Worm (Caenorhabditis elegans) whole organism, young adult: ENCODE data around the gene R08D7.7.

Source experiments
- F23B12.7 ChIP-seq: sonication (generic microtip); optimal IDR thresholded peaks from 2 replicates; lab custom pipeline; 2017; ENCODE audit warnings: missing genetic modification characterization, mild to moderate bottlenecking, missing compliant biosample characterization, antibody characterized with exemption, moderate library complexity; ENCODE audit not compliant: insufficient read depth
- F49E8.2 ChIP-seq: sonication (generic microtip); optimal IDR thresholded peaks from 3 replicates; lab custom pipeline; 2017; ENCODE audit warnings: missing genetic modification characterization, mild to moderate bottlenecking, missing compliant biosample characterization, antibody characterized with exemption, moderate library complexity; ENCODE audit not compliant: insufficient read depth
- F57C9.4 ChIP-seq: sonication (generic microtip); optimal IDR thresholded peaks from 2 replicates; lab custom pipeline; 2017; ENCODE audit warnings: mild to moderate bottlenecking, missing genetic modification characterization, missing compliant biosample characterization
- K11D2.4 ChIP-seq: fragments of 200-800 bp; sonication (Bioruptor generic); IDR thresholded peaks from 2 replicates; pipeline ENCODE4 v1.3.6; 2022; ENCODE audit warnings: missing genetic modification reagents, missing genetic modification characterization, missing compliant biosample characterization
- K12H6.12 ChIP-seq: fragments of 200-800 bp; sonication (Bioruptor generic); optimal IDR thresholded peaks from 2 replicates; lab custom pipeline; 2018; ENCODE audit warnings: mild to moderate bottlenecking, missing genetic modification characterization, missing compliant biosample characterization
- T07F8.4 ChIP-seq: sonication (generic microtip); optimal IDR thresholded peaks from 2 replicates; lab custom pipeline; 2016; ENCODE audit warnings: mild to moderate bottlenecking, missing genetic modification characterization, moderate library complexity, missing compliant biosample characterization
- T26A5.8 ChIP-seq: sonication (generic microtip); optimal IDR thresholded peaks from 2 replicates; lab custom pipeline; 2016; ENCODE audit warnings: missing genetic modification characterization, missing compliant biosample characterization
- Y53F4B.3 ChIP-seq: fragments of 200-800 bp; sonication (Bioruptor generic); IDR thresholded peaks from 2 replicates; pipeline ENCODE4 v1.3.6; 2022; ENCODE audit warnings: missing genetic modification reagents, missing genetic modification characterization, missing compliant biosample characterization
- aptf-3 ChIP-seq: fragments of 200-800 bp; sonication (Bioruptor generic); IDR thresholded peaks from 2 replicates; pipeline ENCODE4 v1.3.6; 2022; ENCODE audit warnings: missing genetic modification characterization, missing compliant biosample characterization
- athp-1 ChIP-seq: sonication (generic microtip); optimal IDR thresholded peaks from 2 replicates; lab custom pipeline; 2017; ENCODE audit warnings: mild to moderate bottlenecking, missing genetic modification characterization, missing compliant biosample characterization
- bed-1 ChIP-seq: fragments of 200-800 bp; sonication (Bioruptor generic); IDR thresholded peaks from 2 replicates; pipeline ENCODE4 v1.3.6; 2022; ENCODE audit warnings: missing genetic modification reagents, missing genetic modification characterization, missing compliant biosample characterization
- ccch-3 ChIP-seq: fragments of 200-800 bp; sonication (Bioruptor generic); optimal IDR thresholded peaks from 2 replicates; lab custom pipeline; 2018; ENCODE audit warnings: mild to moderate bottlenecking, missing genetic modification characterization, missing compliant biosample characterization
- ceh-100 ChIP-seq: fragments of 200-800 bp; sonication (Bioruptor generic); IDR thresholded peaks from 2 replicates; pipeline ENCODE4 v1.3.6; 2022; ENCODE audit warnings: missing genetic modification reagents, missing genetic modification characterization, missing compliant biosample characterization
- ceh-27 ChIP-seq: fragments of 200-800 bp; sonication (Bioruptor generic); optimal IDR thresholded peaks from 2 replicates; lab custom pipeline; 2018; ENCODE audit warnings: mild to moderate bottlenecking, missing genetic modification characterization, moderate library complexity, missing compliant biosample characterization
- chd-7 ChIP-seq: sonication (generic microtip); optimal IDR thresholded peaks from 2 replicates; lab custom pipeline; 2016; ENCODE audit warnings: mild to moderate bottlenecking, missing genetic modification characterization, moderate library complexity, missing compliant biosample characterization
- efl-1 ChIP-seq: fragments of 150-350 bp; optimal IDR thresholded peaks from 2 replicates; lab custom pipeline; 2014; ENCODE audit warnings: missing biosample characterization, missing genetic modification reagents, missing genetic modification characterization
- hmg-20 ChIP-seq: fragments of 200-800 bp; sonication (Bioruptor generic); IDR thresholded peaks from 2 replicates; pipeline ENCODE4 v1.3.6; 2022; ENCODE audit warnings: missing genetic modification reagents, missing genetic modification characterization, missing compliant biosample characterization
- hsf-1 ChIP-seq: fragments of 200-800 bp; sonication (Bioruptor generic); IDR thresholded peaks from 2 replicates; pipeline ENCODE4 v1.3.6; 2022; ENCODE audit warnings: missing genetic modification reagents, missing genetic modification characterization, missing compliant biosample characterization
- let-607 ChIP-seq, 2 experiments: fragments of 200-800 bp in 1 of 2; sonication (Bioruptor generic) in 1 of 2; sonication (generic microtip) in 1 of 2; optimal IDR thresholded peaks; 2 replicates each; lab custom pipeline; 2016 to 2018; ENCODE audit warnings: mild to moderate bottlenecking in 2 of 2, missing compliant biosample characterization in 2 of 2, missing genetic modification characterization in 2 of 2, moderate library complexity in 2 of 2, missing genotype in 1 of 2
- lin-40 ChIP-seq: sonication (generic microtip); optimal IDR thresholded peaks from 2 replicates; lab custom pipeline; 2016; ENCODE audit warnings: missing genetic modification characterization, mild to moderate bottlenecking, missing compliant biosample characterization, missing genotype, missing genetic modification reagents
- lin-54 ChIP-seq: fragments of 200-800 bp; sonication (Bioruptor generic); optimal IDR thresholded peaks from 2 replicates; lab custom pipeline; 2018; ENCODE audit warnings: mild to moderate bottlenecking, missing genetic modification characterization, missing compliant biosample characterization
- lir-1 ChIP-seq: fragments of 200-800 bp; sonication (Bioruptor generic); conservative IDR thresholded peaks from 2 replicates; pipeline ENCODE4 v1.3.6; 2022; ENCODE audit warnings: missing genetic modification reagents, missing genetic modification characterization, missing compliant biosample characterization
- madf-6 ChIP-seq: fragments of 200-800 bp; sonication (Bioruptor generic); IDR thresholded peaks from 2 replicates; pipeline ENCODE4 v1.3.6; 2022; ENCODE audit warnings: missing genetic modification reagents, missing genetic modification characterization, missing compliant biosample characterization
- madf-8 ChIP-seq: fragments of 200-800 bp; sonication (Bioruptor generic); conservative IDR thresholded peaks from 2 replicates; pipeline ENCODE4 v1.3.6; 2022; ENCODE audit warnings: missing genetic modification reagents, missing genetic modification characterization, missing compliant biosample characterization
- mel-28 ChIP-seq: sonication (generic microtip); optimal IDR thresholded peaks from 2 replicates; lab custom pipeline; 2016; ENCODE audit warnings: borderline replicate concordance, mild to moderate bottlenecking, missing genetic modification characterization, missing compliant biosample characterization
- mes-4 ChIP-seq: sonication (generic microtip); optimal IDR thresholded peaks from 2 replicates; lab custom pipeline; 2016; ENCODE audit warnings: missing genotype, missing genetic modification characterization, missing compliant biosample characterization
- nfya-2 ChIP-seq: fragments of 200-800 bp; sonication (Bioruptor generic); IDR thresholded peaks from 2 replicates; pipeline ENCODE4 v1.3.6; 2022; ENCODE audit warnings: missing genetic modification reagents, missing genetic modification characterization, missing compliant biosample characterization
- nhr-120 ChIP-seq: fragments of 200-800 bp; sonication (Bioruptor generic); IDR thresholded peaks from 2 replicates; pipeline ENCODE4 v1.3.6; 2022; ENCODE audit warnings: missing genetic modification characterization, missing compliant biosample characterization
- pha-4 ChIP-seq: fragments of 150-350 bp; sonication (generic microtip); optimal IDR thresholded peaks from 2 replicates; lab custom pipeline; 2014; ENCODE audit warnings: missing biosample characterization, missing genetic modification reagents, missing genetic modification characterization
- rcor-1 ChIP-seq: fragments of 200-800 bp; sonication (Bioruptor generic); IDR thresholded peaks from 2 replicates; pipeline ENCODE4 v1.3.6; 2022; ENCODE audit warnings: missing genetic modification reagents, missing genetic modification characterization, missing compliant biosample characterization
- sea-2 ChIP-seq: fragments of 200-800 bp; sonication (Bioruptor generic); IDR thresholded peaks from 2 replicates; pipeline ENCODE4 v1.3.6; 2022; ENCODE audit warnings: missing genetic modification characterization, missing compliant biosample characterization
- snpc-1.3 ChIP-seq: sonication (generic microtip); optimal IDR thresholded peaks from 2 replicates; lab custom pipeline; 2017; ENCODE audit warnings: missing genetic modification characterization, mild to moderate bottlenecking, missing compliant biosample characterization, antibody characterized with exemption, moderate library complexity, missing genotype, missing genetic modification reagents; ENCODE audit not compliant: insufficient read depth
- snpc-3.4 ChIP-seq: sonication (generic microtip); optimal IDR thresholded peaks from 2 replicates; lab custom pipeline; 2017; ENCODE audit warnings: missing genetic modification characterization, mild to moderate bottlenecking, missing compliant biosample characterization, antibody characterized with exemption, moderate library complexity, missing genotype, missing genetic modification reagents
- somi-1 ChIP-seq: fragments of 200-800 bp; sonication (Bioruptor generic); optimal IDR thresholded peaks from 2 replicates; lab custom pipeline; 2018; ENCODE audit warnings: mild to moderate bottlenecking, missing genetic modification characterization, missing compliant biosample characterization
- unc-62 ChIP-seq: fragments of 150-350 bp; optimal IDR thresholded peaks from 2 replicates; lab custom pipeline; 2014; ENCODE audit warnings: missing biosample characterization, missing genetic modification reagents, missing genetic modification characterization
- xnd-1 ChIP-seq: sonication (generic microtip); optimal IDR thresholded peaks from 2 replicates; lab custom pipeline; 2016; ENCODE audit warnings: missing genotype, missing genetic modification reagents, missing genetic modification characterization, missing compliant biosample characterization
- zfh-2 ChIP-seq: fragments of 200-800 bp; sonication (Bioruptor generic); conservative IDR thresholded peaks from 2 replicates; pipeline ENCODE4 v1.3.6; 2022; ENCODE audit warnings: missing genetic modification reagents, missing genetic modification characterization, missing compliant biosample characterization
- zim-3 ChIP-seq: sonication (generic microtip); optimal IDR thresholded peaks from 2 replicates; lab custom pipeline; 2017; ENCODE audit warnings: mild to moderate bottlenecking, missing genetic modification characterization, moderate library complexity, missing compliant biosample characterization
- ztf-22 ChIP-seq: fragments of 200-800 bp; sonication (Bioruptor generic); optimal IDR thresholded peaks from 2 replicates; lab custom pipeline; 2018; ENCODE audit warnings: mild to moderate bottlenecking, missing genetic modification characterization, moderate library complexity, missing compliant biosample characterization

The R08D7.7 gene

ce11 chrIII:8971255-8972020, 18.4 kb upstream of the R08D7.7 start, which contains the start of the genes eif-3.D and R08D7.4 (continued):
- TF ChIP-seq lin-54 (GFP tag; lab: Kevin White, UChicago) = peak; percentile 65
- TF ChIP-seq madf-6 = peak; percentile 38; the same call in 1 of the 2 replicates
- no peak for TF ChIP-seq F57C9.4 (tag; lab: Kevin White, UChicago)
- no peak for TF ChIP-seq rcor-1 (GFP tag; lab: Robert Waterston, UW)
- no peak for TF ChIP-seq chd-7
- no peak for TF ChIP-seq T07F8.4 (tag; lab: Kevin White, UChicago)
- TF ChIP-seq hmg-20 (GFP tag; lab: Robert Waterston, UW) = no peak
- TF ChIP-seq K12H6.12 (tag; lab: Kevin White, UChicago) = no peak
- TF ChIP-seq ccch-3 = no peak
- no peak for TF ChIP-seq mes-4
- TF ChIP-seq pha-4 (tag; lab: Kevin White, UChicago) = no peak
- peak; percentile 30 for TF ChIP-seq F23B12.7 (tag; lab: Kevin White, UChicago)
- no peak for TF ChIP-seq ceh-100 (GFP tag; lab: Robert Waterston, UW)
- TF ChIP-seq lir-1 (GFP tag; lab: Robert Waterston, UW) = no peak
- no peak for TF ChIP-seq T26A5.8 (tag; lab: Kevin White, UChicago)
- TF ChIP-seq K11D2.4 (GFP tag; lab: Robert Waterston, UW) = no peak
- TF ChIP-seq nfya-2 (GFP tag; lab: Robert Waterston, UW) = no peak
- TF ChIP-seq xnd-1 (tag; lab: Kevin White, UChicago) = no peak
- peak; percentile 6 for TF ChIP-seq F49E8.2 (tag; lab: Kevin White, UChicago)
- no peak for TF ChIP-seq zim-3 (tag; lab: Kevin White, UChicago)
- no peak for TF ChIP-seq athp-1 (tag; lab: Kevin White, UChicago)
- TF ChIP-seq lin-40 (tag; lab: Kevin White, UChicago) = peak; percentile 38
- peak; percentile 36 for TF ChIP-seq snpc-3.4 (tag; lab: Kevin White, UChicago)
- no peak for TF ChIP-seq mel-28 (tag; lab: Kevin White, UChicago)
- TF ChIP-seq efl-1 (GFP tag; lab: Kevin White, UChicago) = peak; percentile 3

ce11 chrIII:8973163-8973562, 16.7 kb upstream of the R08D7.7 start:
- TF ChIP-seq unc-62 (GFP tag; lab: Kevin White, UChicago) = no peak
- TF ChIP-seq ceh-27 (GFP tag; lab: Kevin White, UChicago) = peak; percentile 55
- TF ChIP-seq, all 124 proteins: peak for 1

- TF ChIP-seq let-607 (tag; optimal IDR thresholded peaks at IDR 0.05; lab: Kevin White, UChicago) = no peak
- TF ChIP-seq madf-8 (GFP tag; lab: Robert Waterston, UW) = no peak
- TF ChIP-seq Y53F4B.3 = no peak
- TF ChIP-seq zfh-2 (GFP tag; lab: Robert Waterston, UW) = no peak
- no peak for TF ChIP-seq lir-1 (GFP tag; lab: Robert Waterston, UW)
- no peak for TF ChIP-seq aptf-3 (GFP tag; lab: Robert Waterston, UW)
- TF ChIP-seq sea-2 (GFP tag; lab: Robert Waterston, UW) = no peak
- TF ChIP-seq snpc-3.4 (tag; lab: Kevin White, UChicago) = no peak
- no peak for TF ChIP-seq bed-1 (GFP tag; lab: Robert Waterston, UW)
- no peak for TF ChIP-seq hsf-1 (GFP tag; lab: Robert Waterston, UW)
- TF ChIP-seq nhr-120 (GFP tag; lab: Robert Waterston, UW) = no peak
- TF ChIP-seq snpc-1.3 (tag; lab: Kevin White, UChicago) = no peak
- TF ChIP-seq somi-1 (GFP tag; lab: Kevin White, UChicago) = no peak
- no peak for TF ChIP-seq xnd-1 (tag; lab: Kevin White, UChicago)
- TF ChIP-seq ztf-22 (GFP tag; lab: Kevin White, UChicago) = no peak
Observed at ce11 chrIII:8973826-8974225, 16.0 kb upstream of the R08D7.7 start, which contains the start of gene R08D7.5. Gene R08D7.5 (plus strand): TSS chrIII:8974126.
